Fruit fly (Drosophila melanogaster) whole organism, embryonic: ENCODE measurements around the gene Rsbp15.

Experiments used
- Asciz ChIP-seq: fragments of 200-800 bp; sonication (Bioruptor generic); optimal IDR thresholded peaks from 2 replicates; lab custom pipeline; 2017; ENCODE audit warnings: missing biosample characterization, mild to moderate bottlenecking, missing genetic modification characterization, missing genetic modification reagents
- Atf-2 ChIP-seq: fragments of 200-800 bp; sonication (Bioruptor generic); optimal IDR thresholded peaks from 2 replicates; lab custom pipeline; 2016; ENCODE audit warnings: missing biosample characterization, missing genetic modification characterization
- C15 ChIP-seq: fragments of 200-800 bp; sonication (Bioruptor generic); IDR thresholded peaks from 3 replicates; pipeline ENCODE4 v1.3.6; 2022; ENCODE audit warnings: missing biosample characterization, missing genetic modification characterization
- CG10209 ChIP-seq: fragments of 200-800 bp; sonication (Bioruptor generic); optimal IDR thresholded peaks from 3 replicates; lab custom pipeline; 2017; ENCODE audit warnings: missing biosample characterization, mild to moderate bottlenecking, missing genetic modification characterization, missing genetic modification reagents
- CG11247 ChIP-seq: fragments of 200-800 bp; sonication (Bioruptor generic); IDR thresholded peaks from 2 replicates; pipeline ENCODE4 v1.3.6; 2022; ENCODE audit warnings: missing biosample characterization, missing genetic modification characterization
- CG11456 ChIP-seq: fragments of 200-800 bp; sonication (Bioruptor generic); IDR thresholded peaks from 3 replicates; pipeline ENCODE4 v1.3.6; 2022; ENCODE audit warnings: missing biosample characterization, missing genetic modification characterization
- CG1233 ChIP-seq: fragments of 200-800 bp; sonication (Bioruptor generic); optimal IDR thresholded peaks from 4 replicates; lab custom pipeline; 2018; ENCODE audit warnings: missing biosample characterization, mild to moderate bottlenecking, missing genetic modification characterization
- CG12744 ChIP-seq: fragments of 200-800 bp; sonication (Bioruptor generic); optimal IDR thresholded peaks from 2 replicates; lab custom pipeline; 2016; ENCODE audit warnings: missing biosample characterization, missing genetic modification characterization
- CG12769 ChIP-seq: fragments of 200-800 bp; sonication (Bioruptor generic); optimal IDR thresholded peaks from 2 replicates; lab custom pipeline; 2019; ENCODE audit warnings: missing biosample characterization, mild to moderate bottlenecking, missing genetic modification characterization, moderate library complexity
- CG12942 ChIP-seq: fragments of 200-800 bp; sonication (Bioruptor generic); optimal IDR thresholded peaks from 3 replicates; lab custom pipeline; 2016; ENCODE audit warnings: missing biosample characterization, missing genetic modification characterization
- CG14710 ChIP-seq: fragments of 200-800 bp; sonication (Bioruptor generic); optimal IDR thresholded peaks from 3 replicates; lab custom pipeline; 2019; ENCODE audit warnings: missing biosample characterization, mild to moderate bottlenecking, missing genetic modification characterization, moderate library complexity
- CG14860 ChIP-seq: fragments of 200-800 bp; sonication (Bioruptor generic); IDR thresholded peaks from 3 replicates; pipeline ENCODE4 v1.3.6; 2022; ENCODE audit warnings: missing biosample characterization, missing genetic modification characterization; ENCODE audit not compliant: partially characterized antibody
- CG15514 ChIP-seq: fragments of 200-800 bp; sonication (Bioruptor generic); optimal IDR thresholded peaks from 3 replicates; lab custom pipeline; 2017; ENCODE audit warnings: missing biosample characterization, missing genetic modification characterization, mild to moderate bottlenecking, moderate library complexity, missing genetic modification reagents
- CG1647 ChIP-seq: fragments of 200-800 bp; sonication (Bioruptor generic); optimal IDR thresholded peaks from 3 replicates; lab custom pipeline; 2016; ENCODE audit warnings: missing biosample characterization, missing genetic modification characterization
- CG17912 ChIP-seq: fragments of 200-800 bp; sonication (Bioruptor generic); optimal IDR thresholded peaks from 2 replicates; lab custom pipeline; 2018; ENCODE audit warnings: missing biosample characterization, mild to moderate bottlenecking, missing genetic modification characterization
- CG1832 ChIP-seq: fragments of 200-800 bp; sonication (Bioruptor generic); optimal IDR thresholded peaks from 2 replicates; lab custom pipeline; 2017; ENCODE audit warnings: missing biosample characterization, mild to moderate bottlenecking, missing genetic modification characterization, inconsistent platforms
- CG33557 ChIP-seq: fragments of 200-800 bp; sonication (Bioruptor generic); optimal IDR thresholded peaks from 2 replicates; lab custom pipeline; 2019; ENCODE audit warnings: missing biosample characterization, mild to moderate bottlenecking, missing genetic modification characterization, moderate library complexity
- CG3407 ChIP-seq: fragments of 200-800 bp; sonication (Bioruptor generic); optimal IDR thresholded peaks from 2 replicates; lab custom pipeline; 2018; ENCODE audit warnings: missing biosample characterization, mild to moderate bottlenecking, missing genetic modification characterization
- CG7839 ChIP-seq: fragments of 200-800 bp; sonication (Bioruptor generic); optimal IDR thresholded peaks from 3 replicates; lab custom pipeline; 2018; ENCODE audit warnings: missing biosample characterization, mild to moderate bottlenecking, missing genetic modification characterization, moderate library complexity
- CG8281 ChIP-seq: fragments of 200-800 bp; sonication (Bioruptor generic); optimal IDR thresholded peaks from 2 replicates; lab custom pipeline; 2018; ENCODE audit warnings: missing biosample characterization, mild to moderate bottlenecking, missing genetic modification characterization, moderate library complexity
- CG9727 ChIP-seq: fragments of 200-800 bp; sonication (Bioruptor generic); optimal IDR thresholded peaks from 3 replicates; lab custom pipeline; 2017; ENCODE audit warnings: missing biosample characterization, mild to moderate bottlenecking, missing genetic modification characterization
- E2f1 ChIP-seq: fragments of 200-800 bp; sonication (Bioruptor generic); IDR thresholded peaks from 2 replicates; pipeline ENCODE4 v1.3.6; 2022; ENCODE audit warnings: missing biosample characterization, missing genetic modification characterization
- Hr78 ChIP-seq, 2 experiments: fragments of 200-800 bp in 1 of 2; fragments of >200 bp in 1 of 2; sonication (Bioruptor generic) in 1 of 2; optimal IDR thresholded peaks; 2 replicates each; lab custom pipeline; 2017 to 2019; ENCODE audit warnings: missing biosample characterization in 2 of 2, missing genetic modification characterization in 2 of 2, mild to moderate bottlenecking in 1 of 2, moderate library complexity in 1 of 2
- Myb ChIP-seq: fragments of 200-800 bp; sonication (Bioruptor generic); optimal IDR thresholded peaks from 2 replicates; lab custom pipeline; 2016; ENCODE audit warnings: missing biosample characterization, missing genetic modification characterization
- Poxn ChIP-seq: fragments of 200-800 bp; sonication (Bioruptor generic); IDR thresholded peaks from 2 replicates; pipeline ENCODE4 v1.3.6; 2022; ENCODE audit warnings: missing biosample characterization, missing genetic modification characterization
- Rx ChIP-seq: fragments of 200-800 bp; sonication (Bioruptor generic); IDR thresholded peaks from 2 replicates; pipeline ENCODE4 v1.3.6; 2022; ENCODE audit warnings: missing biosample characterization, missing genetic modification characterization
- ato ChIP-seq: fragments of 200-800 bp; sonication (Bioruptor generic); IDR thresholded peaks from 2 replicates; pipeline ENCODE4 v1.3.6; 2022; ENCODE audit warnings: missing biosample characterization, missing genetic modification characterization; ENCODE audit not compliant: partially characterized antibody
- cato ChIP-seq: fragments of 200-800 bp; sonication (Bioruptor generic); optimal IDR thresholded peaks from 2 replicates; lab custom pipeline; 2016; ENCODE audit warnings: missing biosample characterization, missing genetic modification characterization, borderline replicate concordance
- cg ChIP-seq: fragments of 200-800 bp; sonication (Bioruptor generic); optimal IDR thresholded peaks from 3 replicates; lab custom pipeline; 2019; ENCODE audit warnings: missing biosample characterization, mild to moderate bottlenecking, missing genetic modification characterization, moderate library complexity
- chif ChIP-seq, 2 experiments: fragments of 200-800 bp; sonication (Bioruptor generic); optimal IDR thresholded peaks; 3 replicates each; lab custom pipeline; 2016; ENCODE audit warnings: missing biosample characterization in 2 of 2, missing genetic modification characterization in 2 of 2
- chm ChIP-seq: fragments of 200-800 bp; sonication (Bioruptor generic); IDR thresholded peaks from 2 replicates; pipeline ENCODE4 v1.3.6; 2022; ENCODE audit warnings: missing biosample characterization, missing genetic modification characterization
- ci ChIP-seq: fragments of 200-800 bp; sonication (Bioruptor generic); IDR thresholded peaks from 3 replicates; pipeline ENCODE4 v1.3.6; 2022; ENCODE audit warnings: missing biosample characterization, missing genetic modification characterization
- crc ChIP-seq: fragments of 200-800 bp; sonication (Bioruptor generic); optimal IDR thresholded peaks from 2 replicates; lab custom pipeline; 2016; ENCODE audit warnings: missing biosample characterization, missing genetic modification characterization
- danr ChIP-seq: fragments of 200-800 bp; sonication (Bioruptor generic); IDR thresholded peaks from 2 replicates; pipeline ENCODE4 v1.3.6; 2022; ENCODE audit warnings: missing biosample characterization, missing genetic modification characterization
- jigr1 ChIP-seq: fragments of 200-800 bp; sonication (Bioruptor generic); IDR thresholded peaks from 3 replicates; pipeline ENCODE4 v1.3.6; 2022; ENCODE audit warnings: missing biosample characterization, missing genetic modification characterization
- mam ChIP-seq: fragments of 200-800 bp; sonication (Bioruptor generic); optimal IDR thresholded peaks from 3 replicates; lab custom pipeline; 2016; ENCODE audit warnings: missing biosample characterization, missing genetic modification characterization
- otp ChIP-seq: fragments of 200-800 bp; sonication (Bioruptor generic); IDR thresholded peaks from 3 replicates; pipeline ENCODE4, ENCODE4 v1.3.6; 2022; ENCODE audit warnings: missing biosample characterization, missing genetic modification characterization
- pfk ChIP-seq: fragments of 200-800 bp; sonication (Bioruptor generic); optimal IDR thresholded peaks from 2 replicates; lab custom pipeline; 2018; ENCODE audit warnings: missing biosample characterization, mild to moderate bottlenecking, missing genetic modification characterization, moderate library complexity
- pita ChIP-seq: fragments of 200-800 bp; sonication (Bioruptor generic); optimal IDR thresholded peaks from 2 replicates; lab custom pipeline; 2017; ENCODE audit warnings: missing biosample characterization, mild to moderate bottlenecking, missing genetic modification characterization
- prd ChIP-seq, 3 experiments: fragments of >200 bp in 2 of 3; fragments of 200-800 bp in 1 of 3; sonication (Bioruptor generic) in 1 of 3; optimal IDR thresholded peaks in 2 of 3; IDR thresholded peaks in 1 of 3; 2 replicates in 2 of 3; 3 replicates in 1 of 3; pipeline versions ENCODE4 v1.3.6 to Lab custom; 2017 to 2022; ENCODE audit warnings: missing biosample characterization in 1 of 3, missing genetic modification characterization in 1 of 3
- sisA ChIP-seq: fragments of 200-800 bp; sonication (Bioruptor generic); IDR thresholded peaks from 2 replicates; pipeline ENCODE4 v1.3.6; 2022; ENCODE audit warnings: missing biosample characterization, missing genetic modification characterization
- trem ChIP-seq: fragments of 200-800 bp; optimal IDR thresholded peaks from 3 replicates; lab custom pipeline; 2019; ENCODE audit warnings: missing biosample characterization, mild to moderate bottlenecking, missing genetic modification characterization, moderate library complexity
- tup ChIP-seq: fragments of 200-800 bp; sonication (Bioruptor generic); optimal IDR thresholded peaks from 2 replicates; lab custom pipeline; 2016; ENCODE audit warnings: missing biosample characterization, mild to moderate bottlenecking, missing genetic modification characterization, moderate library complexity
- unc-4 ChIP-seq: fragments of 200-800 bp; sonication (Bioruptor generic); IDR thresholded peaks from 2 replicates; pipeline ENCODE4 v1.3.6; 2022; ENCODE audit warnings: missing biosample characterization, missing genetic modification characterization; ENCODE audit not compliant: partially characterized antibody
- unpg ChIP-seq: fragments of 200-800 bp; sonication (Bioruptor generic); optimal IDR thresholded peaks from 3 replicates; lab custom pipeline; 2018; ENCODE audit warnings: missing biosample characterization, mild to moderate bottlenecking, missing genetic modification characterization, moderate library complexity
- vfl ChIP-seq: fragments of 200-800 bp; sonication (Bioruptor generic); optimal IDR thresholded peaks from 2 replicates; lab custom pipeline; 2016; ENCODE audit warnings: missing biosample characterization, missing genetic modification characterization
- wdn ChIP-seq: fragments of 200-800 bp; sonication (Bioruptor generic); IDR thresholded peaks from 2 replicates; pipeline ENCODE4 v1.3.6; 2022; ENCODE audit warnings: missing biosample characterization, missing genetic modification characterization
- zen2 ChIP-seq: fragments of 200-800 bp; sonication (Bioruptor generic); IDR thresholded peaks from 3 replicates; pipeline ENCODE4 v1.3.6; 2022; ENCODE audit warnings: missing biosample characterization, missing genetic modification characterization; ENCODE audit not compliant: partially characterized antibody

Gene Rsbp15

dm6 chr3R:12221366-12221916 is 746 bp upstream of the Rsbp15 start, which contains the start of gene CG4860 (continued):
- TF ChIP-seq tup (GFP tag; lab: Kevin White, UChicago) (peak; percentile 31), CG11247 (peak; percentile 88), Myb (GFP tag; lab: Kevin White, UChicago) (peak; percentile 60), CG9727 (GFP tag; lab: Kevin White, UChicago) (peak; percentile 79), CG1832 (no peak), pfk (GFP tag; lab: Kevin White, UChicago) (no peak), E2f1 (GFP tag; lab: Robert Waterston, UW) (peak; percentile 89), CG12769 (tag; lab: Kevin White, UChicago) (peak; percentile 75), CG3407 (GFP tag; lab: Kevin White, UChicago) (peak; percentile 74), crc (GFP tag; lab: Kevin White, UChicago) (peak; percentile 75), chif (GFP tag; optimal IDR thresholded peaks at IDR 0.05; lab: Kevin White, UChicago) (peak; percentile 78 to 82), CG1647 (peak; percentile 78), otp (peak; percentile 73), CG8281 (tag; lab: Kevin White, UChicago) (peak; percentile 65), CG14860 (no peak), mam (GFP tag; lab: Kevin White, UChicago) (peak; percentile 93), CG10209 (GFP tag; lab: Kevin White, UChicago) (peak; percentile 85), zen2 (GFP tag; lab: Robert Waterston, UW) (no peak), CG17912 (GFP tag; lab: Kevin White, UChicago) (peak; percentile 43), CG11456 (GFP tag; lab: Robert Waterston, UW) (peak; percentile 86), Rx (GFP tag; lab: Robert Waterston, UW) (peak; percentile 73), Poxn (peak; percentile 64; the same call in 1 of the 2 replicates), CG14710 (tag; lab: Kevin White, UChicago) (peak; percentile 61), CG1233 (GFP tag; lab: Kevin White, UChicago) (peak; percentile 74), prd (optimal IDR thresholded peaks at IDR 0.05; lab: Kevin White, UChicago) (no peak), prd (GFP tag; IDR thresholded peaks at IDR 0.05; lab: Robert Waterston, UW) (peak; percentile 86), CG7839 (tag; lab: Kevin White, UChicago) (peak; percentile 90), Atf-2 (GFP tag; lab: Kevin White, UChicago) (peak; percentile 60), C15 (GFP tag; lab: Robert Waterston, UW) (0 out of 3 replicates have a peak, but pooled peaks have one; percentile 5), CG12942 (GFP tag; lab: Kevin White, UChicago) (peak; percentile 80), cato (GFP tag; lab: Kevin White, UChicago) (peak; percentile 58), CG12744 (peak; percentile 85), CG33557 (GFP tag; lab: Kevin White, UChicago) (no peak), Asciz (GFP tag; lab: Kevin White, UChicago) (no peak), jigr1 (GFP tag; lab: Robert Waterston, UW) (peak; percentile 54; the same call in 1 of the 3 replicates), ato (no peak), unpg (GFP tag; lab: Kevin White, UChicago) (peak; percentile 93), CG15514 (GFP tag; lab: Kevin White, UChicago) (peak; percentile 71), pita (GFP tag; lab: Kevin White, UChicago) (no peak), sisA (GFP tag; lab: Robert Waterston, UW) (peak; percentile 74), ci (peak; percentile 87), chm (GFP tag; lab: Robert Waterston, UW) (0 out of 2 replicates have a peak, but pooled peaks have one; percentile 23), Hr78 (GFP tag; optimal IDR thresholded peaks at IDR 0.05; lab: Kevin White, UChicago) (no peak), trem (tag; lab: Kevin White, UChicago) (peak; percentile 13), wdn (GFP tag; lab: Robert Waterston, UW) (peak; percentile 46; the same call in 1 of the 2 replicates), danr (GFP tag; lab: Robert Waterston, UW) (peak; percentile 71; the same call in 1 of the 2 replicates), unc-4 (GFP tag; lab: Robert Waterston, UW) (no peak), vfl (GFP tag; lab: Kevin White, UChicago) (peak; percentile 85), cg (GFP tag; lab: Kevin White, UChicago) (no peak)
